Worm (Caenorhabditis elegans): ENCODE results near the gene T13C5.6.

Gene T13C5.6

ce11 chrX:6207687-6208088, at the start of gene T13C5.6:
T13C5.6 (minus strand) TSS chrX:6207687.
- TF ChIP-seq tbx-11 (GFP tag; IDR thresholded peaks at IDR 0.05), result peak; percentile 97
- TF ChIP-seq tra-4 (tag; optimal IDR thresholded peaks at IDR 0.05), result peak; percentile 95
- TF ChIP-seq ama-1 (optimal IDR thresholded peaks at IDR 0.05), result peak; percentile 58
- TF ChIP-seq flt-1 (GFP tag; IDR thresholded peaks at IDR 0.05), result peak; percentile 95
- peak; percentile 98 for TF ChIP-seq sea-1 (GFP tag; conservative IDR thresholded peaks at IDR 0.05)
- TF ChIP-seq tbx-37 (GFP tag; conservative IDR thresholded peaks at IDR 0.05), result peak; percentile 98
- peak; percentile 96 for TF ChIP-seq B0310.2 (tag; optimal IDR thresholded peaks at IDR 0.05)
- peak; percentile 85 for TF ChIP-seq hmbx-1 (tag; optimal IDR thresholded peaks at IDR 0.05)
- peak; percentile 93 for TF ChIP-seq ceh-36 (tag; optimal IDR thresholded peaks at IDR 0.05)
- TF ChIP-seq hmg-4 (GFP tag; optimal IDR thresholded peaks at IDR 0.05), result peak; percentile 100
- peak; percentile 98 for TF ChIP-seq pes-1 (GFP tag; IDR thresholded peaks at IDR 0.05)
- peak; percentile 99 for TF ChIP-seq F13C5.2 (tag; optimal IDR thresholded peaks at IDR 0.05)
- TF ChIP-seq hnd-1 (tag; optimal IDR thresholded peaks at IDR 0.05), result peak; percentile 95
- peak; percentile 94 for TF ChIP-seq scrt-1 (GFP tag; IDR thresholded peaks at IDR 0.05)
- TF ChIP-seq aly-1 (tag; optimal IDR thresholded peaks at IDR 0.05), result peak; percentile 98
- peak; percentile 96 for TF ChIP-seq ets-7 (tag; optimal IDR thresholded peaks at IDR 0.05)
- peak; percentile 93 for TF ChIP-seq ceh-13 (GFP tag; optimal IDR thresholded peaks at IDR 0.05)

ce11 chrX:6256969-6257368, 49.5 kb upstream of the T13C5.6 start:
- TF ChIP-seq sea-1 (GFP tag; conservative IDR thresholded peaks at IDR 0.05), result no peak
- no peak for TF ChIP-seq hmg-4 (GFP tag; optimal IDR thresholded peaks at IDR 0.05)
- TF ChIP-seq F13C5.2 (tag; optimal IDR thresholded peaks at IDR 0.05), result no peak
- no peak for TF ChIP-seq ets-7 (tag; optimal IDR thresholded peaks at IDR 0.05)
- no peak for TF ChIP-seq tbx-11 (GFP tag; IDR thresholded peaks at IDR 0.05)
- no peak for TF ChIP-seq scrt-1 (GFP tag; IDR thresholded peaks at IDR 0.05)
- TF ChIP-seq tra-4 (tag; optimal IDR thresholded peaks at IDR 0.05), result no peak
- TF ChIP-seq B0310.2 (tag; optimal IDR thresholded peaks at IDR 0.05), result no peak
- no peak for TF ChIP-seq flt-1 (GFP tag; IDR thresholded peaks at IDR 0.05)
- no peak for TF ChIP-seq hmbx-1 (tag; optimal IDR thresholded peaks at IDR 0.05)
- no peak for TF ChIP-seq aly-1 (tag; optimal IDR thresholded peaks at IDR 0.05)
- TF ChIP-seq pes-1 (GFP tag; IDR thresholded peaks at IDR 0.05), result no peak
- TF ChIP-seq tbx-37 (GFP tag; conservative IDR thresholded peaks at IDR 0.05), result no peak
- no peak for TF ChIP-seq ama-1 (optimal IDR thresholded peaks at IDR 0.05)
- no peak for TF ChIP-seq ceh-36 (tag; optimal IDR thresholded peaks at IDR 0.05)
- no peak for TF ChIP-seq hnd-1 (tag; optimal IDR thresholded peaks at IDR 0.05)
- no peak for TF ChIP-seq ceh-13 (GFP tag; optimal IDR thresholded peaks at IDR 0.05)

ce11 chrX:6256430-6256829, 48.9 kb upstream of the T13C5.6 start:
- no peak for TF ChIP-seq ceh-13 (GFP tag; optimal IDR thresholded peaks at IDR 0.05)
- no peak for TF ChIP-seq B0310.2 (tag; optimal IDR thresholded peaks at IDR 0.05)
- no peak for TF ChIP-seq aly-1 (tag; optimal IDR thresholded peaks at IDR 0.05)
- TF ChIP-seq flt-1 (GFP tag; IDR thresholded peaks at IDR 0.05), result no peak
- no peak for TF ChIP-seq pes-1 (GFP tag; IDR thresholded peaks at IDR 0.05)
- TF ChIP-seq hmg-4 (GFP tag; optimal IDR thresholded peaks at IDR 0.05), result no peak
- no peak for TF ChIP-seq hmbx-1 (tag; optimal IDR thresholded peaks at IDR 0.05)
- no peak for TF ChIP-seq F13C5.2 (tag; optimal IDR thresholded peaks at IDR 0.05)
- TF ChIP-seq ets-7 (tag; optimal IDR thresholded peaks at IDR 0.05), result no peak
- no peak for TF ChIP-seq ceh-36 (tag; optimal IDR thresholded peaks at IDR 0.05)
- no peak for TF ChIP-seq hnd-1 (tag; optimal IDR thresholded peaks at IDR 0.05)
- no peak for TF ChIP-seq ama-1 (optimal IDR thresholded peaks at IDR 0.05)
- no peak for TF ChIP-seq tbx-11 (GFP tag; IDR thresholded peaks at IDR 0.05)
- TF ChIP-seq tra-4 (tag; optimal IDR thresholded peaks at IDR 0.05), result no peak
- no peak for TF ChIP-seq tbx-37 (GFP tag; conservative IDR thresholded peaks at IDR 0.05)
- no peak for TF ChIP-seq scrt-1 (GFP tag; IDR thresholded peaks at IDR 0.05)
- TF ChIP-seq sea-1 (GFP tag; conservative IDR thresholded peaks at IDR 0.05), result no peak

ce11 chrX:6255561-6255960, 48.1 kb upstream of the T13C5.6 start:
- TF ChIP-seq sea-1 (GFP tag; conservative IDR thresholded peaks at IDR 0.05) (0 out of 2 replicates have a peak, but pooled peaks have one; percentile 32), hmg-4 (GFP tag; optimal IDR thresholded peaks at IDR 0.05) (peak; percentile 58), B0310.2 (tag; optimal IDR thresholded peaks at IDR 0.05) (no peak), tra-4 (tag; optimal IDR thresholded peaks at IDR 0.05) (no peak), tbx-37 (GFP tag; conservative IDR thresholded peaks at IDR 0.05) (no peak), ama-1 (optimal IDR thresholded peaks at IDR 0.05) (no peak), scrt-1 (GFP tag; IDR thresholded peaks at IDR 0.05) (no peak), pes-1 (GFP tag; IDR thresholded peaks at IDR 0.05) (no peak), ets-7 (tag; optimal IDR thresholded peaks at IDR 0.05) (peak; percentile 6), ceh-36 (tag; optimal IDR thresholded peaks at IDR 0.05) (peak; percentile 49), hnd-1 (tag; optimal IDR thresholded peaks at IDR 0.05) (no peak), flt-1 (GFP tag; IDR thresholded peaks at IDR 0.05) (no peak), ceh-13 (GFP tag; optimal IDR thresholded peaks at IDR 0.05) (no peak), F13C5.2 (tag; optimal IDR thresholded peaks at IDR 0.05) (no peak), tbx-11 (GFP tag; IDR thresholded peaks at IDR 0.05) (0 out of 2 replicates have a peak, but pooled peaks have one; percentile 35), aly-1 (tag; optimal IDR thresholded peaks at IDR 0.05) (no peak), hmbx-1 (tag; optimal IDR thresholded peaks at IDR 0.05) (no peak)

- TF ChIP-seq scrt-1 (GFP tag; IDR thresholded peaks at IDR 0.05) (no peak), hmg-4 (GFP tag; optimal IDR thresholded peaks at IDR 0.05) (no peak), ama-1 (optimal IDR thresholded peaks at IDR 0.05) (no peak)
Measured at ce11 chrX:6254671-6255031, 47.2 kb upstream of the T13C5.6 start.

- TF ChIP-seq B0310.2 (tag; optimal IDR thresholded peaks at IDR 0.05), result no peak
- no peak for TF ChIP-seq tbx-37 (GFP tag; conservative IDR thresholded peaks at IDR 0.05)
- no peak for TF ChIP-seq aly-1 (tag; optimal IDR thresholded peaks at IDR 0.05)
- no peak for TF ChIP-seq tbx-11 (GFP tag; IDR thresholded peaks at IDR 0.05)
- TF ChIP-seq scrt-1 (GFP tag; IDR thresholded peaks at IDR 0.05), result no peak
- 0 out of 2 replicates have a peak, but pooled peaks have one; percentile 11 for TF ChIP-seq pes-1 (GFP tag; IDR thresholded peaks at IDR 0.05)
- TF ChIP-seq tra-4 (tag; optimal IDR thresholded peaks at IDR 0.05), result no peak
- TF ChIP-seq hnd-1 (tag; optimal IDR thresholded peaks at IDR 0.05), result no peak
- no peak for TF ChIP-seq ceh-13 (GFP tag; optimal IDR thresholded peaks at IDR 0.05)
- no peak for TF ChIP-seq flt-1 (GFP tag; IDR thresholded peaks at IDR 0.05)
- peak; percentile 56; the same call in 1 of the 2 replicates for TF ChIP-seq sea-1 (GFP tag; conservative IDR thresholded peaks at IDR 0.05)
- no peak for TF ChIP-seq F13C5.2 (tag; optimal IDR thresholded peaks at IDR 0.05)
- TF ChIP-seq ama-1 (optimal IDR thresholded peaks at IDR 0.05), result no peak
- TF ChIP-seq ets-7 (tag; optimal IDR thresholded peaks at IDR 0.05), result no peak
- TF ChIP-seq hmbx-1 (tag; optimal IDR thresholded peaks at IDR 0.05), result no peak
- peak; percentile 24 for TF ChIP-seq ceh-36 (tag; optimal IDR thresholded peaks at IDR 0.05)
- TF ChIP-seq hmg-4 (GFP tag; optimal IDR thresholded peaks at IDR 0.05), result peak; percentile 67
Measured at ce11 chrX:6253899-6254670, 46.6 kb upstream of the T13C5.6 start.
